Worm (Caenorhabditis elegans) whole organism, L3 larva: Measurements from ENCODE around the gene Y17D7B.10.

Experiments
- R02D3.7 ChIP-seq: fragments of 150-350 bp; optimal IDR thresholded peaks from 2 replicates; lab custom pipeline; 2014; ENCODE audit warnings: missing biosample characterization, missing genetic modification characterization
- ceh-82 ChIP-seq: fragments of 150-350 bp; optimal IDR thresholded peaks from 2 replicates; lab custom pipeline; 2014; ENCODE audit warnings: missing biosample characterization, missing genetic modification characterization
- egl-27 ChIP-seq: sonication (generic microtip); optimal IDR thresholded peaks from 4 replicates; lab custom pipeline; 2017; ENCODE audit warnings: missing biosample characterization, missing genetic modification reagents, missing genetic modification characterization
- fos-1 ChIP-seq: fragments of 150-350 bp; optimal IDR thresholded peaks from 2 replicates; lab custom pipeline; 2014; ENCODE audit warnings: missing biosample characterization, missing genetic modification characterization
- lin-15B ChIP-seq: fragments of 150-350 bp; optimal IDR thresholded peaks from 2 replicates; lab custom pipeline; 2014; ENCODE audit warnings: missing biosample characterization, missing genetic modification characterization
- nhr-77 ChIP-seq: fragments of 150-350 bp; optimal IDR thresholded peaks from 2 replicates; lab custom pipeline; 2014; ENCODE audit warnings: missing biosample characterization, missing genetic modification characterization
- pqm-1 ChIP-seq: fragments of 150-350 bp; optimal IDR thresholded peaks from 2 replicates; lab custom pipeline; 2017; ENCODE audit warnings: missing biosample characterization, missing genetic modification characterization, inconsistent platforms
- unc-39 ChIP-seq: sonication (generic microtip); optimal IDR thresholded peaks from 4 replicates; lab custom pipeline; 2017; ENCODE audit warnings: missing biosample characterization, missing genetic modification characterization

- TF ChIP-seq egl-27 (tag; lab: Kevin White, UChicago): no peak
- no peak for TF ChIP-seq fos-1 (tag; lab: Kevin White, UChicago)
- TF ChIP-seq ceh-82 (tag; lab: Kevin White, UChicago): no peak
- TF ChIP-seq nhr-77: no peak
- no peak for TF ChIP-seq R02D3.7
- no peak for TF ChIP-seq lin-15B
- TF ChIP-seq pqm-1 (tag; lab: Kevin White, UChicago): no peak
- no peak for TF ChIP-seq unc-39 (tag; lab: Kevin White, UChicago)
Observed at ce11 chrV:18783474-18783873, at the start of gene Y17D7B.10.
